Worm (Caenorhabditis elegans) whole organism, mixed stage, embryonic: ENCODE measurements around the gene ZK809.5.

Experiments
- elt-3 ChIP-seq: fragments of 150-350 bp; optimal IDR thresholded peaks from 2 replicates; lab custom pipeline; 2014; ENCODE audit warnings: missing biosample characterization, missing genetic modification characterization
- lin-13 ChIP-seq: fragments of 150-350 bp; optimal IDR thresholded peaks from 2 replicates; lab custom pipeline; 2014; ENCODE audit warnings: missing biosample characterization, missing genetic modification characterization
- mep-1 ChIP-seq: fragments of 150-350 bp; optimal IDR thresholded peaks from 2 replicates; lab custom pipeline; 2017; ENCODE audit warnings: missing biosample characterization, missing genetic modification reagents, missing genetic modification characterization, inconsistent platforms
- snpc-4 ChIP-seq: fragments of 150-350 bp; optimal IDR thresholded peaks from 2 replicates; lab custom pipeline; 2014; ENCODE audit warnings: missing biosample characterization, missing genetic modification characterization
- unc-62 ChIP-seq: fragments of 150-350 bp; optimal IDR thresholded peaks from 2 replicates; lab custom pipeline; 2014; ENCODE audit warnings: missing biosample characterization, missing genetic modification reagents, missing genetic modification characterization
- zip-8 ChIP-seq: fragments of 150-350 bp; optimal IDR thresholded peaks from 2 replicates; lab custom pipeline; 2014; ENCODE audit warnings: missing biosample characterization, missing genetic modification characterization
- ztf-11 ChIP-seq: fragments of 150-350 bp; optimal IDR thresholded peaks from 2 replicates; lab custom pipeline; 2014; ENCODE audit warnings: missing biosample characterization, missing genetic modification characterization

DNA sequence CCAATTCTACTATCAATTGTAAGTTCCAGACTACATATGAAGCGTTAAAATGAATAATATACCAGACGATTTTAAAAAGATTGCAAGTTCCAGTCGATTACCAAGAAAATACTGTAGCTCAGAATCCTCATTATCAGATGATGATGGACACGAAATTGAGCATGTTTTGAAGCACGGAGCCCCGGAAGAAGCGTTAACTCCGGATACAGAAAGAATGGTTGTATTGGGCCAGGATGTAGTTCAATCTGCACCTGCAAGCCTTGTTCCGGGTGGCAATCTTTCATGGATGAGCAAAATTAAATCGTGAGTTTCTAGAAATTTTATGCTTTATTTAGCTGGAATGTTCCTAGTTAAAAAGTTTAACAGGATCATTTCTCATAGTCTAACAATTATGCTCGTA lies 11.5 kb downstream of the ZK809.5 start, which contains the start of gene atg-4.2:
- TF ChIP-seq ztf-11 (tag; lab: Kevin White, UChicago) (no peak), mep-1 (no peak), elt-3 (no peak), unc-62 (GFP tag; lab: Kevin White, UChicago) (no peak), snpc-4 (tag; lab: Kevin White, UChicago) (no peak), lin-13 (no peak), zip-8 (no peak)
